Worm (Caenorhabditis elegans): ENCODE results near the gene trmt-10A.

ce11 chrIV:9974392-9974791 is 42.4 kb upstream of the trmt-10A start, which contains the start of gene C47E12.9:
- no peak for TF ChIP-seq mab-5 (tag; optimal IDR thresholded peaks at IDR 0.05)
- TF ChIP-seq blmp-1 (tag; optimal IDR thresholded peaks at IDR 0.05), result no peak
- TF ChIP-seq ces-1 (GFP tag; optimal IDR thresholded peaks at IDR 0.05), result no peak
- no peak for TF ChIP-seq unc-39 (tag; optimal IDR thresholded peaks at IDR 0.05)
- TF ChIP-seq lsy-2 (tag; optimal IDR thresholded peaks at IDR 0.05), result no peak
- TF ChIP-seq elt-1 (tag; optimal IDR thresholded peaks at IDR 0.05; ENCODE audit: borderline replicate concordance, insufficient read depth), result no peak
- no peak for TF ChIP-seq unc-62 (GFP tag; optimal IDR thresholded peaks at IDR 0.05)

All from whole organism, mixed stage, embryonic.